Worm (Caenorhabditis elegans): ENCODE results near the gene old-2.

The old-2 gene

DNA sequence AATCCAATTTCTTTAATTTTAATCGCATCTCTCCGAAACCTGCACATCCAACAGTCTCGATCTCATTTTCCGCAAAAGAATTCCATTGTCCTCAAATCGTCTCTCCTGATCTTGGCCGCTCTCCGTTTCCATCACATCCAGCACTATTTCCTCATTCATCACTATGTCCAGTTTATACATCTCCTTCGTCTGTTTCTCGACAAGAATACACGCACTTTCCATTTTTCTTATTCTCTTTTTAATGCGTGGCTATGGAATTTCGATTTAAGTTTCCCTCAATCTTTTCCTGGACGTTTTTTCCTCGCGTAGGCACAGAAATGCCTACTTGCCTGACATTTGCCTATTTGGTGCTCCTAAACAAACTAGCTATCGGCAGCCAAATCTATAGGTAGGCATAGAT is 30.4 kb upstream of the old-2 start (continued):
- TF ChIP-seq cebp-2 (GFP tag; IDR thresholded peaks at IDR 0.05) = no peak
- TF ChIP-seq ztf-22 (GFP tag; optimal IDR thresholded peaks at IDR 0.05) = no peak
- TF ChIP-seq egl-18 (GFP tag; IDR thresholded peaks at IDR 0.05) = no peak

DNA sequence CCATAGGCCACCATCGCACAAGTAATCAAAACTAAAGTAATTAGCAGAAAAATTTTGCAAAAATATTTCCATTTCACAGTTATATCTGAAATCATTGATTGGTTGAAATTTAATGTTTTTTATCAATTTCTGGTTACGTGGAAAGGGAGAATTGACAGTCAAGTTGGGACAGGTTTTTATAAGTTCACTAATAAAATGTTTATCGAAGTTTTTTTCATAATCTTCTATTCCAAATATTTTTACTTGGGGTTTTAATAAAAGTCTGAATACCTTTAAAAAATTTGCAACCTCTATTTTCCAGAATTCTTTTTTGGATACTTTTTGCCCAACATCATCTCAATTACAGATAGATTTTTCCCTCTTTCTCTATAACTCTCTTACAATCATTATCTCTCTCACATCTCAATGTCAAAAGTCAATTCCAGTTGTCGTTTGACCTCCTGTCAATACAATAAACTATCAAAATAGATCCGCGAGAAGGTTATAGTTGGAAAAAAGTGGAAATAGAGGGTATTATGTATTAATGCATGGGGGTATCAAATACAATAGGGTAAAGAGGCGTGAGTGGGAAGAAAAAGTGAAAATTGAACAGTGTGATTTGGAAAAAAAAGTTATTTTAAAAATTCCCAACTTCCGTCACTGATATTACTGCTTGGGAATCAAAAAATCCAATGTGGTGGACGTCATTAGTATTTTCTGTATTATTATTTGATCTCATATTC is 25.3 kb upstream of the old-2 start, which contains the start of the genes chil-2 and ctsa-3.2:
Gene chil-2 (minus strand): TSS at position 101 of the 722 bp plus-strand sequence.
Gene ctsa-3.2 (plus strand): TSS at position 672 of the 722 bp plus-strand sequence.
- no peak for TF ChIP-seq Y56A3A.18 (GFP tag; IDR thresholded peaks at IDR 0.05)

- TF ChIP-seq B0035.1 (tag; optimal IDR thresholded peaks at IDR 0.05) = no peak
- no peak for TF ChIP-seq mel-28 (tag; optimal IDR thresholded peaks at IDR 0.05; ENCODE audit: borderline replicate concordance)
- TF ChIP-seq ceh-79 (tag; optimal IDR thresholded peaks at IDR 0.05) = no peak
- TF ChIP-seq hsf-1 (GFP tag; IDR thresholded peaks at IDR 0.05) = no peak
- no peak for TF ChIP-seq attf-5 (GFP tag; optimal IDR thresholded peaks at IDR 0.05)
These were observed 23.6 kb upstream of the old-2 start, which contains the start of gene chil-8 for ce11 chrII:9872961-9873360. chil-8 (minus strand) TSS chrII:9873061.

ce11 chrII:9871061-9871460 is 21.7 kb upstream of the old-2 start, which contains the start of gene chil-7:
chil-7 (minus strand) TSS chrII:9871172.
- TF ChIP-seq dpff-1 (tag; optimal IDR thresholded peaks at IDR 0.05) (no peak), Y56A3A.18 (GFP tag; IDR thresholded peaks at IDR 0.05) (no peak), rec-8 (tag; optimal IDR thresholded peaks at IDR 0.05) (no peak), ztf-26 (tag; optimal IDR thresholded peaks at IDR 0.05) (no peak), attf-3 (GFP tag; conservative IDR thresholded peaks at IDR 0.05) (no peak), gei-17 (GFP tag; optimal IDR thresholded peaks at IDR 0.05) (no peak), K12H6.12 (tag; optimal IDR thresholded peaks at IDR 0.05) (no peak), F49E8.2 (tag; optimal IDR thresholded peaks at IDR 0.05; ENCODE audit: insufficient read depth) (no peak), ets-4 (GFP tag; optimal IDR thresholded peaks at IDR 0.05) (no peak)

ce11 chrII:9868698-9869097 is 19.3 kb upstream of the old-2 start, which contains the start of gene old-1:
old-1 (minus strand) TSS chrII:9868747.
- TF ChIP-seq nhr-90 (tag; optimal IDR thresholded peaks at IDR 0.05) (no peak), Y53F4B.3 (GFP tag; IDR thresholded peaks at IDR 0.05) (no peak), nfya-2 (GFP tag; IDR thresholded peaks at IDR 0.05) (no peak), madf-10 (tag; optimal IDR thresholded peaks at IDR 0.05) (no peak), lin-54 (GFP tag; optimal IDR thresholded peaks at IDR 0.05) (no peak), dpff-1 (tag; optimal IDR thresholded peaks at IDR 0.05) (no peak), mel-28 (tag; optimal IDR thresholded peaks at IDR 0.05; ENCODE audit: borderline replicate concordance) (no peak), snpc-1.1 (tag; optimal IDR thresholded peaks at IDR 0.05; ENCODE audit: insufficient read depth) (no peak), attf-6 (GFP tag; IDR thresholded peaks at IDR 0.05) (no peak), mes-4 (tag; optimal IDR thresholded peaks at IDR 0.05) (no peak), rec-8 (tag; optimal IDR thresholded peaks at IDR 0.05) (no peak), F57C9.4 (tag; optimal IDR thresholded peaks at IDR 0.05) (no peak), repo-1 (tag; optimal IDR thresholded peaks at IDR 0.05) (no peak), gei-17 (GFP tag; optimal IDR thresholded peaks at IDR 0.05) (no peak), atf-7 (tag; optimal IDR thresholded peaks at IDR 0.05) (no peak), lsl-1 (GFP tag; optimal IDR thresholded peaks at IDR 0.05) (no peak), let-607 (tag; optimal IDR thresholded peaks at IDR 0.05) (no peak), lin-35 (GFP tag; optimal IDR thresholded peaks at IDR 0.05) (no peak), hsf-1 (GFP tag; IDR thresholded peaks at IDR 0.05) (no peak)

Data from whole organism, young adult.